Worm (Caenorhabditis elegans): ENCODE data around the gene sri-72.

DNA sequence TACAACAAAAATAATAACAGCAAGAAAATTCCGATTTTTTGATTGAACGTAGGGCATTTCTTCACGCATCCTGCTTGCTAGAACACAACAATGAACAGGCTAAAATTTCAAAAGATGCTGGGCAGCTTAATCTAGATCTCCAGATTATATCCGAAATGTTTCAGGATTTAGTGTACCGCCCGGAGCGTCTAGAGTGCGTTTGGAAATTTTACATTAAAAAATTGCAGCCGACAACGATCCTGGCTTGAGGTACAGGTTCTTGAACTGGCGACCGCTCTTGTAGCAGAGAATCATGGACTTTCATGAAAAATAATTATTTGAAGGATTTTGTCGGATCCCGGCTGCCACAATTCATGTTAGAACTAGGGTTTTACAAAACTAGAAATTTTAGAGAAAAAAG is 20.0 kb downstream of the sri-72 start, which contains the start of gene C14C6.6:
- TF ChIP-seq fkh-10 (GFP tag; optimal IDR thresholded peaks at IDR 0.05): no peak
- no peak for TF ChIP-seq lin-15B (tag; optimal IDR thresholded peaks at IDR 0.05)
